Worm (Caenorhabditis elegans): Measurements from ENCODE around the gene nth-1.

The nth-1 gene

DNA sequence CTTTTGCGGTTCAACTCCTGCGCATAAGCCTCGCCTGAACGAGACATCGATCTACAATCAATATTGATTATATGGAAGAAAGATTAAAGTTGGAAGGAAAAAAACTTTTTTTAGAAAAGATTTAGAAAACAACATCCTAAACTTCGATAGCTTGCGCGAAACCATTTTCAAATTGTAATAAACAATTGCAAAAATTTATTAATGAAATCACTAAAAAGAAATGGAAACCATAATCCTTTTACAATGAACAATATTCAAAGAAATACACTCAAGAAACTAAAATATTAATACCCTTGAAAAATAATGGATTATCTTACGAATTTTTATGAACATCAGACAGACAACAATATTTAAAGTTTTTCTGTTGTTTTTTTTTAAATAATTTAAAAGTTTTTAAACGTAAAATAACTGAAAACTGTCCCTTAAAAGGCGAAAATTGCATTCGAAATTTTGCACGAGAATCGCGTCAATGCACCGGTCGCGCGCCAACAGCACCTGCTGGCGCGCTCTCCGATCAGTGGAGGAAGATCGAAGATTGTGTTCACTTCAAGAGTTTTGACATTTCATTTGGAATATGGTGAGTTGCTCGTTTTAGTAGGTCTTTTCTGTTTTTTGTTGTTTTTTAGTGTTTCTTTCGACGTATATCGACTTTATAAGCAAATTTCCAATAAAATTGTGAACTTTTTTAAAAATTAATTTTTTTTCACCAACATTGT is 24.7 kb downstream of the nth-1 start, which contains the start of the genes sftb-1 and R10E4.1 (continued):
- TF ChIP-seq gei-8 (GFP tag; optimal IDR thresholded peaks at IDR 0.05) = no peak
- TF ChIP-seq ceh-20 (GFP tag; IDR thresholded peaks at IDR 0.05) = no peak
- peak; percentile 64 for TF ChIP-seq T20F7.1 (GFP tag; optimal IDR thresholded peaks at IDR 0.05)
- no peak for TF ChIP-seq ztf-11 (tag; optimal IDR thresholded peaks at IDR 0.05)
- TF ChIP-seq Y5F2A.4 (GFP tag; optimal IDR thresholded peaks at IDR 0.05) = no peak
- TF ChIP-seq mep-1 (tag; optimal IDR thresholded peaks at IDR 0.05) = peak; percentile 61
- no peak for TF ChIP-seq dmd-9 (GFP tag; IDR thresholded peaks at IDR 0.05)
- TF ChIP-seq zip-2 (tag; optimal IDR thresholded peaks at IDR 0.05) = no peak
- peak; percentile 59 for TF ChIP-seq dmd-6 (GFP tag; IDR thresholded peaks at IDR 0.05)
- peak; percentile 67 for TF ChIP-seq hlh-11 (tag; optimal IDR thresholded peaks at IDR 0.05)

DNA sequence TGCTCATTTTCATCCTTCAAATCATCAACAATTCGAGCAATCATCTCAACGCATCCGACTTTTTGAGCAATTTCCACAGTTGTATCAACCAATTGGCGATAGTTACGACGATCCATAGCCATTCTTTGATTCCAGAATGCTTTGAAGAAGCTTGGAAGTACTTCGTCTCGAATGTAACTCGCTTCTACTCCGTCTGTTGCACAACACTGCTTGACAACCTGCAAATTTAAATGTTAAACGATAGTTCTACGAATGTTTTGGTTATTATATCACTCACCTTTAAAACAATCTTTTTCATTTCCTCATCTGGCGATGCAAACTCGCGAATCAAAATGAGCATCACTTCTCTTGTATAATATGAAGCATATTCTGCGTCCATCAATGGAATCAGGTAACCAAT is 28.2 kb downstream of the nth-1 start:
- TF ChIP-seq ceh-20 (GFP tag; IDR thresholded peaks at IDR 0.05) = no peak
- peak; percentile 62 for TF ChIP-seq aha-1 (tag)

DNA sequence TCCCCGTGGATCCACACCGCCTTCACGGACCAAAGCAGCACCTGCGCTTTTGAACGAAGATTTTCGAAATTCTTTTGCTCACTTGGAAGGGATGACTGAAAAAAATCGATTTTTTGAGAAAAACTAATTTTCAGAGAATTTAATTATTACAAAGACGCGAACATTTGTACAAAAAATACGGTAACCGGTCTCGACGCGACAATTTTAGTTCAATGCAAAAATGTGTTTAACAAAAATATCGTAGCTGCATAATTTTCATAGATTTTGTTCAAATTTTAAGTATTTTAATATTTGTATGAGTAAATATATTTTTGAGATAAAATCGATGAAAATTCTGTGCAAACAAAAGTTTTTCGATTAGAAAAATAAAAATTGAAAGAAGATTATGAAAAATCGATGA is 31.0 kb downstream of the nth-1 start, which contains the start of gene T08A11.1:
TSS of gene T08A11.1 (minus strand) at position 101 of the 400 bp plus-strand sequence.
- TF ChIP-seq mdt-29 (GFP tag; IDR thresholded peaks at IDR 0.05) = no peak
- TF ChIP-seq nhr-6 (tag; optimal IDR thresholded peaks at IDR 0.05) = no peak
- no peak for TF ChIP-seq ama-1 (optimal IDR thresholded peaks at IDR 0.05)
- TF ChIP-seq mep-1 (tag; optimal IDR thresholded peaks at IDR 0.05) = no peak

DNA sequence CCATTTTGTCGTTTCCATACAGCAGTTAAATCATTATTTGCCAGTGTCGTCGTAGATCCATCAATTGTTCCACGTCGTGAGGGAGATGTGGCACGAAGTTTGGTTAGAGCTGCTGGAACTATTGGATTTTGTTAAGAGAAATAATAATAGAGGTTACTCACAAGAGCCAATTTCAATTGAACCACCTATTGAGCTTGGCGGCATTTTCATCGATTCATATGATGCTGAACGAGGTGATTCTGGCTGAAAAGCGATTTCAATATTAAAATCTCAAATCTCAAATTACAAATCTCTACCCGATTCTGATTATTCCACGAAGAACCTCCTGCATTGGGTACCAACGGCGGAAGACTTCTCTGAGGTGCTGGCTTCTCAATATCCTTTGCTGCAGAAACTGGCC is 36.2 kb downstream of the nth-1 start:
- TF ChIP-seq dpl-1 (GFP tag; optimal IDR thresholded peaks at IDR 0.05) (no peak), aha-1 (tag) (peak; percentile 95)

DNA sequence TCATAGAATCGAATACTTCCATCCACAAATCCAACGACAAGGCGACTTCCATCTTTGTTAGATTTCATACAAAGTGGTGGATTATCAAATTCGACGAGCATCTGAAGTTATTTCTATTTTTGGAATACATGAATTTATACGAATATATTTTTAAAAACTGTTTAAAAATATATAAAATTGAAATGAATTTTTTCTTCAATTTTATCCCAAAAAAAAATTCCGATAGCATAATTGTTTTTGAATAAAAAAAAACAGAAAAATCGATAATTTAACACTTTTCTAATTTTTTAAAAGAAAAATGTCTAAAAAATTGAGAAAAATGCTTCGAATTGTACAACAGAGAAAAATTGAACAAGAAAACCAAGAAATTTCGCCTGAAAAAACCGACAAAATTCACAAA is 46.5 kb downstream of the nth-1 start, which contains the start of gene Y44F5A.1:
TSS of gene Y44F5A.1 (minus strand) at position 101 of the 400 bp plus-strand sequence.
- no peak for TF ChIP-seq nhr-11 (tag; optimal IDR thresholded peaks at IDR 0.05)
- TF ChIP-seq aha-1 (tag) = no peak
- no peak for TF ChIP-seq spr-1 (tag; optimal IDR thresholded peaks at IDR 0.05)
- TF ChIP-seq lin-13 (GFP tag; optimal IDR thresholded peaks at IDR 0.05) = no peak
- TF ChIP-seq jun-1 (tag; optimal IDR thresholded peaks at IDR 0.05) = no peak

DNA sequence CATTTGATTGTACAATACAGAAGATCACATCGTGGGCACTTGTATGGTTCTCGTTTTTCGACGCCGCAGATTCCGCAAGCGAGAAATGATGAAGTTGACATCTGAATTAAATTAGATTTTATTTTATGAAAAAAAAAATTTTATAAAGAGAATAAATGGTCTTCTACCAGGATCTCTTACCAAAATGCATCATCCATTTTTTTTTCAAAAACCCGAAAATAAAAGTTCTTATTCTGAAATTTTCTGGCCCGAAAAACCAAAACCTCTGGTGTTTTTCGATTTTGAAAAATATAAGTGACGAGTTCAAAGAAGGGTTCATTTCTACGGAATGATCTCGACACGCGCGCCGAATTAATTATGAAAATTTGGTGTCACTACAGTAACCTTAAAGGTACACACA is 49.8 kb downstream of the nth-1 start, which contains the start of gene zhit-2:
TSS of gene zhit-2 (minus strand) at position 101 of the 400 bp plus-strand sequence.
- TF ChIP-seq ZK546.5 (tag; optimal IDR thresholded peaks at IDR 0.05) (no peak), pqm-1 (tag; optimal IDR thresholded peaks at IDR 0.05) (no peak), F37D6.2 (tag; optimal IDR thresholded peaks at IDR 0.05) (no peak), lin-15B (tag; optimal IDR thresholded peaks at IDR 0.05) (no peak), Y48G9A.11 (GFP tag; IDR thresholded peaks at IDR 0.05) (no peak), F44E2.7 (GFP tag; IDR thresholded peaks at IDR 0.05) (no peak)

DNA sequence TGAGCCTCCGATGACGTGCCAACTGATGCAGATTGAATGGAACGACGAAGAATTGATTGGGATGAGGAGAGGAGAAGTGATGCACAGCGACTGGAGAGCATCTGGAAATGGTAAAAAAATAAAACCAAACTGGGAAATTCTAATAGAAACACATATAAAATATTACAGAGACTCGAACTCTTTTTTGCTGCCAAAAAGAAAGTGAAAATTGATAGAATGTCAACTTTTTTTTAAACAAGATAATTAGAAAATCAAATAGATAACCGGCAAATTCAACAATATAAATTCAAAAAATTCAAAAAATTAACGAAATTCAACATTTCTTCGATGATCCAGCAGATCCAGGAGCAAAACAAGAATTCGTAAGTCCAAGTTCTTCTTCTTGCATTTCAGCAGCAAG is 50.6 kb downstream of the nth-1 start, which contains the start of gene mrpl-21:
TSS of gene mrpl-21 (minus strand) at position 101 of the 400 bp plus-strand sequence.
- TF ChIP-seq D1046.2 (GFP tag; IDR thresholded peaks at IDR 0.05) = no peak
- no peak for TF ChIP-seq set-16 (GFP tag; IDR thresholded peaks at IDR 0.05)
- no peak for TF ChIP-seq lin-13 (GFP tag; optimal IDR thresholded peaks at IDR 0.05)
- TF ChIP-seq dpl-1 (GFP tag; optimal IDR thresholded peaks at IDR 0.05) = no peak
- no peak for TF ChIP-seq vab-7 (GFP tag; IDR thresholded peaks at IDR 0.05)
- TF ChIP-seq zag-1 (tag; optimal IDR thresholded peaks at IDR 0.05) = no peak
- no peak for TF ChIP-seq nhr-41 (GFP tag; IDR thresholded peaks at IDR 0.05)
- no peak for TF ChIP-seq F37D6.2 (tag; optimal IDR thresholded peaks at IDR 0.05)
- no peak for TF ChIP-seq php-3 (GFP tag; IDR thresholded peaks at IDR 0.05)
- TF ChIP-seq arid-1 (GFP tag; conservative IDR thresholded peaks at IDR 0.05) = no peak
- no peak for TF ChIP-seq lin-39 (tag; optimal IDR thresholded peaks at IDR 0.05)
- no peak for TF ChIP-seq dve-1 (tag; optimal IDR thresholded peaks at IDR 0.05; ENCODE audit: insufficient read depth)
- no peak for TF ChIP-seq nhr-102 (tag; optimal IDR thresholded peaks at IDR 0.05)
- no peak for TF ChIP-seq gei-8 (GFP tag; optimal IDR thresholded peaks at IDR 0.05)
- no peak for TF ChIP-seq ceh-32 (tag; optimal IDR thresholded peaks at IDR 0.05; ENCODE audit: poor library complexity)
- no peak for TF ChIP-seq nhr-237 (tag; optimal IDR thresholded peaks at IDR 0.05)
- no peak for TF ChIP-seq tag-97 (GFP tag; IDR thresholded peaks at IDR 0.05)
- TF ChIP-seq nhr-6 (tag; optimal IDR thresholded peaks at IDR 0.05) = no peak
- TF ChIP-seq ama-1 (optimal IDR thresholded peaks at IDR 0.05) = no peak

Data from whole organism, L4 larva.